Fruit fly (Drosophila melanogaster): ENCODE results near the gene CG9427.

Gene CG9427

DNA sequence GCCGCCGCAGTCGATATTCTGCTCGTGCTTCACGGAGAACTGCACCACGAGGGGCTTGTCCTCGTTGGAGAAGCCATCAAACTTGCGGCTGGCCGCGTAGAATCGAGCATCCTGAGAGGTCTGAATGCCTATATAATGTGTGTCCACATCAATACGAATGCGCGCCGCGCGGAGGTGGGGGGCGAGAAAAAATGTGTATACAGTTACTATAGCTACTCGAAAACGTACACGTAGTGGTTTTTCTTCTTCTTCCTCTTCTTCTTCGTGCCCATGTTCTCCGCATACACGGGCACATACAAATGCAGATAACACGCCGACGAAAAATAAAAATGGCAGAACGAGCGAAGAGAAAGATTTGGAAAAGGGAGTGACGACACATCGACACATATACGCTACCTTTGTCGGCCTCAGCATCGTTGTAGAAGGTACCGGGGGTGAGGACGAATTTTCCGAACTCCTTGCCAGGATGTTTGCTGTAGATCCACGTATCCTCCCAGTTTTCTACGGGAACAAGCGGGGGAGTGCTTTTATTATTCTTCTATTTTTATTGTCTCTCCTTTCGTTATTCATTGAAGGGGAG is 3.4 kb upstream of the CG9427 start:
- TF ChIP-seq CG17801 (GFP tag; optimal IDR thresholded peaks at IDR 0.05; ENCODE audit: partially characterized antibody) = no peak

DNA sequence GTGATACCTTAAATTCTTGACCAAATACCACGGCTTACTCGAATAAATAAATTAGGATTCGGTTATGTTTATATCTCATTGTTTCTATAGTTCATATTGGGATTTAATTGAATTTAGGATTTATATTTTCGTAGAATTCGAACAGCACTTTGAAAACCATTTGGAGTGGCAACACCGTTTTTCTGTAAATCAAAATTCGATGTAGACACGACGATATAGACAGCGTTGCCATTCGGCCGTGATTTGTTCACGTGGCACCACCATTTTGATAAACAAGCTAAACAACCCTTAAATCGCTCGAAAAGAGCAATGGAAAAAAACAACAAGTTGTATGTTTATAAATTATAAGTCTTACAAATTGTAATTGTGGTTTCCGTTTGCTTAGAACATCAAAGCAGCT is 1.9 kb upstream of the CG9427 start:
- TF ChIP-seq CG17801 (GFP tag; optimal IDR thresholded peaks at IDR 0.05; ENCODE audit: partially characterized antibody) = no peak

DNA sequence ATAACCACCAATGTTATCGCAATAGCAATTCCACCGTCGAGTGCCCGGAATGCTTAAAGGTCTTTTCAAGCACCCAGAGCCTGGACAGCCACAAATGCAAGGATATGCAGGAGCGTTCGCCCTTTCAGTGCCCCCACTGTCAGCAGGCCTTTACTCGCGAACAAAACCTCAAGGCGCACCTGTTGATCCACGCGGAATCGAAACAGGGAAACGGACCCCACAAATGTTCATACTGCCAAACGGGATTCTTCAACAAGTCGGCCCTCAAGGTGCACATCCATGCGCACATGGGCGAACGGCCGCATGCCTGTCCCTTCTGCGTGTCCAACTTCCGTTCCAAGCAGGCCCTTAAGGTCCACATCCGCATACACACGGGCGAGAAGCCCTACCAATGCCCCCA is 1.3 kb upstream of the CG9427 start:
- no peak for TF ChIP-seq CG17801 (GFP tag; optimal IDR thresholded peaks at IDR 0.05; ENCODE audit: partially characterized antibody)

DNA sequence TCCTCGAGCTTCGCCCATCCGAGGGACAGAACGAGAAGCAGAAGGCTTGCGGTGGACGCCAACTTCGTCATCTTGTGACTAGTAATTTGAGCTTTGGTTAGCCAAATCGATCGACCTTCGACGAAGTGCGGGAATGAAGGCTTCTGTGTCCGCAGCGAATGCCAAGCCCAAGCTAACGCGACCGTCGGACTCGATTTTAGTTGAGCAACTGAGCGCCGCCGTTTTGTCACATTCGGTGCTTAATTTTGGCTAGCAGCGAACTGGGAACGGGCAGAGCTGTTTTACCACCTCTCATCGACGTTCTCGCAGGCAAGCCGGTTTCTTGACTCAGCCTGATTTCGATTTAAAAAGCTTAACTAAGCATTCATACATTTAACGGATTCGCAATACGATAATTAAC is 464 bp downstream of the CG9427 start:
- no peak for TF ChIP-seq CG17801 (GFP tag; optimal IDR thresholded peaks at IDR 0.05; ENCODE audit: partially characterized antibody)

DNA sequence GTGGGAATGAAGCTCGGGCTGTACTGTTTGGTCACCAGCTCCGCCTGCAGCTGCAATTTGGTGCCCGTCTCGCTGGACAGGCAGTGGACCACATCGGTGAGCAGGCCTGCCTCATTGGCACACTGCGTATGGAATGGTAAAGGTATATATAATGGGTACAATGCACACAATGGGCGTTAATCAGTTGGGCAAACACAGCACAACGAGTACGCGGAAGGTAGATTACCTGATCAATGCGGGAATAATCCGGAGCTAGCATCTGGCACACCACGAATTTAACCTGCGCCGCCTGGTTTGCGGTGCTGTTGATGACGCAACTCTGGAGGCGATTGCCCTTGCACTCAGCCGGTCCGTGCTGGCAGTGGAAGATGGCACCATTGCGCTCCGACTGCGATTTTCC is 1.3 kb downstream of the CG9427 start:
- no peak for TF ChIP-seq CG17801 (GFP tag; optimal IDR thresholded peaks at IDR 0.05; ENCODE audit: partially characterized antibody)

DNA sequence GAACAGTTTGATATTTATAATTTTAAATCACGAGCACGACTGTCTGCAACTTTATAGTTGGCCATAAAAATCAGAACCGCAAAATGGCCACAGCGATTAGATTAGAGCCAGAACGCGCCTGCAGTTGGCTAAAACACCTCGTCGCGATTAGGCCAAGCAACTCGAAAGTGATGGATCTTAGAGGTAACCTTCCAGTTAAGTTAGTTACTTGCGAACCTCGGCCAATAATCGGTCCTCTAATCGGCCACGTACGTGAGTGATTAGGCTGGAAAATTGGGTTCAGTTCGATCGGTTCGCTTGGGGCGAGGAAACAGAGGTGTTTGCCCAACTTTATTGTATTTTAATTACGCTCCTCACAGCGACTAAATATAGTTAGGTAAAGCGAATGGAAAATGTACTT is 6.5 kb downstream of the CG9427 start:
- no peak for TF ChIP-seq CG17801 (GFP tag; optimal IDR thresholded peaks at IDR 0.05; ENCODE audit: partially characterized antibody)

DNA sequence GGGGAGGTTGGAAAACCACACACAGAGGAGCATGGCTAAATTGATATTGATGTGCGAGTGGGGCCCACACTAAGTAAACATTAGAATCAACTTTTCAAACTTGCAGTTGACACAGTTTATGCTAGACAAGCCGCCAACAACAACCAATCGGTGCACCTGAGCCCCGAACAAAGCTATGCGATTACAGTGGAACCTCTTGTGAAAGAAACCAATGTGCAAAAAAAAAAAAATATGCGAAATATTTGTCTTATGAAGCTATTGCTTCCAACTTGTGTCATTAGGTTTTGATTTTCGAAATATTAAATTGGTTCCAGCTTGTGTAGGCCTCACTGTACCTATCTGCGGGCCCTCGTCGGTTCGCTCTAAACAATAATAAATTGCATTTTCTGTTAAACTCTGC is 8.4 kb downstream of the CG9427 start:
- peak; percentile 85 for TF ChIP-seq CG17801 (GFP tag; optimal IDR thresholded peaks at IDR 0.05; ENCODE audit: partially characterized antibody)

DNA sequence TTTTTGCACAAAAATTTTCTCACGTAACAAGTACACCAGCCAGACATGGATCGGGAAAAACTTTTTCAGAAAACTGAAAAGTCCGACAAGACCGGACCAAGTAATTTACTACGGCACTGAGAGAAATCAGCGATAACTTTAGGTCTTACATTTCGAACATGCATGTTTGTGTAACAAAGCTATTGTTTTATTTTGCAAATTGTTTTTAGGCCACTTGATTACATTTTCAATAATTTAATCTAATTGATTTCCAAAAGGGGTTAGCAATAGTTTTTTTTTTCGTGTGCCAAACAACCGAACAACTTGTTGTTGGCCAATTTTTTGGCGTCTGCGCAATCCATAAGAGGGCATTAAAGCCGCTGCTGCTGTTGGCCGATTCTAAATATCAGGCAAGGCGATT is 13.6 kb downstream of the CG9427 start:
- TF ChIP-seq CG17801 (GFP tag; optimal IDR thresholded peaks at IDR 0.05; ENCODE audit: partially characterized antibody) = no peak

DNA sequence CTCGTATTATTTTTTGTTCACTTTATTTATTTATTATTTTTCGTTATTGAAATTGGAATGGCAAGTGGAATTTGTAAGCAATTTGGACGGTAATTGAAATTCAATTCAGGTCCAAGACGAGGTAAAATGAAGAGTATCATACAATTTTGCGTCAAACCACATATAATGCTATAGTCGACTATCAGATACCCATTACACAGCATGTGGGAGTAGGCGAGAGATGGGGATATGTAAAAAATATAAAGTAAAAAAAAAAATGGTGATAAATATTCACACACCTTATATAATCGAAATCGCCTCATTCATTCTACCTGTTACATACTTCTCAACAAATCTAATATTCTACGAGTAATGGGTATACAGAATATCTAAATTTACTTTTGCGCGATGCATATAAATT is 14.5 kb downstream of the CG9427 start:
- TF ChIP-seq CG17801 (GFP tag; optimal IDR thresholded peaks at IDR 0.05; ENCODE audit: partially characterized antibody) = no peak

DNA sequence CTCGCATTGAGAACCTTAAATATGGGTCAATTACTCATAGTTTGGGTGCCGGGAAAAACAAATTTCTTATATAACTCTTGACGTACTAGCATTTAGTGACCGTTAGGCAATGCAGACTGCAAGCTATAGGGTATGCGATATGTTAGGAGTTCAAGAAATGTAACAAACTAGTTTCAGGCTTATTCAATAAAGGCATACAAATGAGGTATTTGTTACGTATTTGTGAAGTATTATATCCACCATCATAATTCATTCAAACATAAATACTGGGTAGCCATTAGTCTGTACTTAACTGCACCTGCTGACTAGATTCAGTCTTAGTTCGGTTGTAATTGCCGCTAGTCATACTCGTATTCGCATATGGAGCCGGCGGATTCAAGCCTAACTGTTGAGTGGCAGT is 18.5 kb downstream of the CG9427 start:
- no peak for TF ChIP-seq CG17801 (GFP tag; optimal IDR thresholded peaks at IDR 0.05; ENCODE audit: partially characterized antibody)

DNA sequence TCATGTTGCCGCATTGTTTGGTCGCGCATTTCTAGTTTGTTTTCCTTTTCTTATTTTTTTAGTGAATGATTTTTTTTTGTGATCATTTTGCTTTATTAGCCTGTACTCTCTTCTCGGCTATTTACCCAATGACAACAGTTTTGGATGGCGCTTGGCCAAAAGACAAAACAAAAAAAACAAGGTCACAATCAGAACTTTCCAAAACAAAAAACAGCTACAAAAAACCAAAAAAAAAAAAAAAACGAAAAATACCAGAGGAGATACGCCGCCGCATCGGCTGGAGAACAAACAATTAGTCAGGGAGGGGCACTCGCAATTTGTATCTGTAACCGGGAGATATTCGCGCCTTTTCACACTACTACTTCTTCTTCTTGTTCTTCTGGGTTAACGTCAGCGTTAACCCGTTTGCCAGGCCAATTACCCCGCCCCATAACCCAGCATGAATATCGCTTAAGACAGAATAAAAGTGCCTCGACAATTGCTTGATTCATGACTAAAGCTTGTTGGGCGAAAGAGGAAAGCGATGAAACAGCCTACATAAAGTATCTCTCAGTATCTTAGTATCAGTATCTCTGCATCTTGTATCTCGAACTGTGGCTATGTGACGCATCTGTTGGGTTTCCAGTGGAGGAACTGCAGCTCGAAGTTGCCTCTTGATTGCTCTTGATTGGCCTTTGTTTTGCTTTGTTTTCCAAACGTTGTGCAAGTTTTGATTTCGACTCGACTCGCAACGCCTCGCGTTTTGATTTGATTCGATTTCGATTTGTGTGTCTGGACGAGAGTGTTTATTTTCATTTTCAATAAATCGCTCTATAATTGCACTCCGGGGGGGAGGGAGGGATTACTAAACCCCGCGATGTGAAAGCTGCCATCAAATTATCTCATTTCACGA is 19.6 kb downstream of the CG9427 start:
- TF ChIP-seq CG17801 (GFP tag; optimal IDR thresholded peaks at IDR 0.05; ENCODE audit: partially characterized antibody) = no peak

DNA sequence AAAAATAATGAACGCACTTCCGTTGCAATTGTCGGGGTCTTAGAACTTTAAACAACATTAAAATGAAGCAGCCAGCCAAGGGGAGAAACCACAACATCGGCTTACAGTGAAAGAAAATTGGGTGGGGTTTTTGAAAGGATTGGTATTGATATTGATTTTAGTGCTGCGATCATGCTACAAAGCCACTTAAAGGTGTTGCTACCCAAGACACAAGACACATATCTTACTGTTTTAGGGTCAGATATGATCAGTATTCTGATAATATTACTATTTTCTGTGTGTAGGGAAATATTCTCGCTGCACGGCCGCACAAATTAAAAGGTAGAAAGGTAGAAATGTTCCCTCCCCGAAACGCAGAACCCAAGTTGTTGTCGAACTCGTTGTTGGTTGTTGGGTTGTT is 21.6 kb downstream of the CG9427 start:
- TF ChIP-seq CG17801 (GFP tag; optimal IDR thresholded peaks at IDR 0.05; ENCODE audit: partially characterized antibody) = no peak

DNA sequence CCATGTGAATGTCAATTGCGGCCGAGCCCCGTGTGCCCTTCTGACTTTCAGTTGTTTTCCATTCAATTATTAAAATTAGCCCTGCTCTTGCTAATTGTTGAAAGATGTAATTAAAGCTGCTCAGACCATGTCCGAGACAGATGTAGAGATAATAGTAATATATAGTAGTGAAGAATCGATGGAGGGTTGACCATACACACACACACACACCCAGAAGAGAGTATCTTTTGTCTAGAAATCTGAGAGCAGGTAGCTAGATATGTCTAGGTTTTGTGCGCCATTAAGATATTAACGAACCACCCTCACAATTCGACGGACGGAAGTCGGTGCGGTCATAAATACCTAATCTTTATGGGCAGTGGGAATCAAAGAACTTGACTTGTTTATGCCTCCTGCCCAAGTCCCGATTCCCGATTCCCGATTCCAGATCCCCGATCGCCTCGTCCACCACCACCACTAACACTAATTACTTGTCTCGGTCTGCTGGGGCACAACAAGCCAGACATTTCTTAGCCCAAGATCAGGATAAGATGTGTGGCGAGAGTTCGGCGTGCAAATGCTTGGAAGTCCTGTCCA is 22.2 kb downstream of the CG9427 start:
- no peak for TF ChIP-seq CG17801 (GFP tag; optimal IDR thresholded peaks at IDR 0.05; ENCODE audit: partially characterized antibody)

DNA sequence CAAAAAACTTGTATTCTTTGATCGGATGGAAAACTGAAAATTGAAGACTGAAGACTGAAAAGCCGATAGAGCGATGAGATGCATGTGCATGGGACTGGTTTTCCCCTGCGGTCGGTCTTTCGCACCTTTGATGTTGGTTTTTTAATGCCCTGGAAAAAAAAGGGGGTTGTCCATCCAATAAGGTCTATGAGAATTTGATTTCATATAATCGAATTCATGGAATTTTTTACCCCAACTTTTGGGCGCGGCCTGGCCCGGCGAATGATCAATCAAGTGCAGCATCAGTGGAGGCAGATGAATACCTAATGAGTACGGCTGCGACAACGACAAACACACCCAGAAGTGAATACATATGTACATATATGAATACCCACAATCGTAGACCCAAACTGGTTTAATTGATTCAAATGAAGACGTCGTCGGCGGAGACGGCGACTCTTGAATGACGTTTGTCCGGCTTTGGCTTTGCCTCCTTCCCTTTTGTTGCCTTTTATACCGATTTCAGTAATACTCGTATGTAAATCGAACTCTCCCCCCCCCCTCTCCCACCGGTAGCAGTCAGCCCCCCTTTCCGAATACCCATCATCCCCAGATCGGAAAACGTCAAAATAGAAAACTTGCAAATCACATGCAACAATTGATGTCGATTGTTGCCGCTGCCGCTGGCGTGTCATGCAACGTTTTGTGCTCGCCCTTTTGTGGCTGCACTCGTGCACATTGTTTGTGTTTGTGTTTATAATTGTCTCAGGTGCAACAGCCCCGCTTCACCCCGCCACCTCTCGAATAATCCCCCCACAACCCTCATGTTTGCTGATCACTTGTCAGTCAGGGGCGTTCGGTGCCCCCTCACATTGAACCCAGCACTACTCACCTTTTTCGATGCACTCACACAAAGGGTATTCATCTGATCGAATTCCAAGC is 23.4 kb downstream of the CG9427 start:
- no peak for TF ChIP-seq CG17801 (GFP tag; optimal IDR thresholded peaks at IDR 0.05; ENCODE audit: partially characterized antibody)

DNA sequence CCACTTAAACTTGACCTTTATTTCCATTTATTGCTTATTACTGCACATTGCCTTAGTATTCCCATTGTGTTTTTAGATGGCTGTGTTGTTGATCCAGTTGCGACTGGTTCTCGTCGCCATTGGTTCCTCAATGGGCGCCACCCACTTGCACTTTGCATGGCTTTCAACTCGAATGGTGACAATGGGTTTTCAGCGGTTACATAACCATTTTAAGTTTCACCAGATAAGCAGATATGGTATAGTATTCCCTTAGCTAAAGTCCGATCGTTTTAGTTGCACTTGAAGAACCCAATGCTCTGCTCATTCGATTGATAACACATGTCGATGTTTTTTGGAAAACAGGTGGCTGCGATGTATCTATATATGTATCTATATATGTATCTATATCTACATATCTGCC is 24.8 kb downstream of the CG9427 start:
- TF ChIP-seq CG17801 (GFP tag; optimal IDR thresholded peaks at IDR 0.05; ENCODE audit: partially characterized antibody) = peak; percentile 40
